Worm (Caenorhabditis elegans): ENCODE results near the gene F09E5.11.
A peak's percentile ranks its signal among the peaks of the same experiment; 100 is the strongest.

Gene F09E5.11

DNA sequence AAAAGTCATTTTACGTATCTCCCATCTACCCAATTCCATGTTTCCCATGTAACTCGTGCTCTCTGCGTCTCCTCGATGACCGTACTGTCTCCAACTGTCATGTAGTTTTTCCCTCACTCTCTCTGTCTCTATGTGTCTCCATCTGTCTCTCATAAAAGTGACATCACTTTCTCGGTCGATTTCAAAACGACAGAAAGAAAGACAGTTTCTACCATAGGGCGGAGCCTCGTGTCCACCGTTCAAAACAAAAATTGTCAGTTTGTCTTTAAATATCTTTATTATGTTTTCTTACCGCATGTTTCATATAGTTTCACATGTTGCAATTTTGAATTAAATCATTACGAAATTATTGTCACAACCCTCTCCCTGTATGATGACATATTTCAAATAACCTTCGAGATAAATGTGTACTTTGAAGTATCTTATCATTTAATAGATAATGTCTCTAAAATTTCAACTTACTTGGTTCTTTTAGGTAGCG lies 27.7 kb downstream of the F09E5.11 start (continued):
- TF ChIP-seq irx-1 (tag; optimal IDR thresholded peaks at IDR 0.05) (peak; percentile 79), mep-1 (tag; optimal IDR thresholded peaks at IDR 0.05) (peak; percentile 85), fkh-8 (tag; optimal IDR thresholded peaks at IDR 0.05) (peak; percentile 49), lsy-2 (tag; optimal IDR thresholded peaks at IDR 0.05) (peak; percentile 75 to 87), jun-1 (tag; optimal IDR thresholded peaks at IDR 0.05) (peak; percentile 83), nhr-90 (tag; optimal IDR thresholded peaks at IDR 0.05; ENCODE audit: poor library complexity) (peak; percentile 85), unc-86 (tag; optimal IDR thresholded peaks at IDR 0.05) (peak; percentile 57), lin-13 (GFP tag; optimal IDR thresholded peaks at IDR 0.05) (peak; percentile 73), ceh-8 (GFP tag; optimal IDR thresholded peaks at IDR 0.05) (no peak), grh-1 (GFP tag; IDR thresholded peaks at IDR 0.05) (peak; percentile 79), nhr-84 (tag; optimal IDR thresholded peaks at IDR 0.05) (no peak), snpc-4 (tag; optimal IDR thresholded peaks at IDR 0.05) (peak; percentile 25), pax-3 (tag; optimal IDR thresholded peaks at IDR 0.05) (peak; percentile 56), vab-15 (tag; optimal IDR thresholded peaks at IDR 0.05) (no peak), ceh-88 (GFP tag; IDR thresholded peaks at IDR 0.05) (0 out of 2 replicates have a peak, but pooled peaks have one; percentile 16), elt-2 (tag; optimal IDR thresholded peaks at IDR 0.05) (peak; percentile 89), aly-2 (tag; optimal IDR thresholded peaks at IDR 0.05) (no peak)

ce11 chrII:5328912-5329311 lies 29.1 kb downstream of the F09E5.11 start:
- TF ChIP-seq nhr-90 (tag; optimal IDR thresholded peaks at IDR 0.05; ENCODE audit: poor library complexity) (no peak), hlh-4 (tag; optimal IDR thresholded peaks at IDR 0.05) (peak; percentile 9), dsc-1 (tag; optimal IDR thresholded peaks at IDR 0.05) (peak; percentile 89), nhr-237 (tag; optimal IDR thresholded peaks at IDR 0.05) (no peak), mab-9 (GFP tag; IDR thresholded peaks at IDR 0.05) (no peak), rnt-1 (tag; optimal IDR thresholded peaks at IDR 0.05) (no peak), mep-1 (tag; optimal IDR thresholded peaks at IDR 0.05) (peak; percentile 27), nhr-47 (tag; optimal IDR thresholded peaks at IDR 0.05) (peak; percentile 60), zip-4 (GFP tag; optimal IDR thresholded peaks at IDR 0.05) (no peak), lin-14 (GFP tag; optimal IDR thresholded peaks at IDR 0.05) (peak; percentile 54), efl-1 (optimal IDR thresholded peaks at IDR 0.05) (no peak), efl-1 (GFP tag; optimal IDR thresholded peaks at IDR 0.05 in 1 of 2) (peak in 1 of 2 experiments; percentile 36), mdl-1 (tag; optimal IDR thresholded peaks at IDR 0.05) (no peak), nhr-11 (tag; optimal IDR thresholded peaks at IDR 0.05) (peak; percentile 41), ztf-4 (tag; optimal IDR thresholded peaks at IDR 0.05) (peak; percentile 12), sox-4 (tag; optimal IDR thresholded peaks at IDR 0.05) (peak; percentile 1), fkh-8 (tag; optimal IDR thresholded peaks at IDR 0.05) (peak; percentile 84), lsy-2 (tag; optimal IDR thresholded peaks at IDR 0.05) (peak in 1 of 2 experiments; percentile 10), swsn-7 (tag; optimal IDR thresholded peaks at IDR 0.05) (peak; percentile 2), lin-35 (GFP tag; optimal IDR thresholded peaks at IDR 0.05) (no peak), egl-13 (tag; optimal IDR thresholded peaks at IDR 0.05) (peak; percentile 39), nhr-71 (tag; optimal IDR thresholded peaks at IDR 0.05) (peak; percentile 75), pax-3 (tag; optimal IDR thresholded peaks at IDR 0.05) (peak; percentile 70)

DNA sequence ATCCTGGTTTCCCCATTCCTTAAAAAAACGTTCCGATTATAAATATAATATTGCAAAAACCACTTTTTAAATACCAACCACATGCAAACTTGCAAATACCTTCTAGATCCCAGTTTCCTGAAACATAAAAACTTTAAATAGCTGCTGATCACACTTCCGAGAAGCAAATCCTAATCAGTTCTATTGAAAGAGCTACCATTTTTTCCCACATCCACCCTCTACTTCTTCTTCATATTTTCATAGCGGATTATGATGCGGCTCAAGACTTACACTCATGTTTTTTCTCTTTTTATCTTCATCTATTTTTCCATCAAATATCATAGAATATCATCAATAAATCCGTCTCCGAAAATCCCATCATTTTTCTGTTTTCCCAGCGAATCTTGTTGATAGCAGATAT lies 31.1 kb downstream of the F09E5.11 start:
- TF ChIP-seq irx-1 (tag; optimal IDR thresholded peaks at IDR 0.05) (no peak), lin-14 (GFP tag; optimal IDR thresholded peaks at IDR 0.05) (no peak), vab-15 (tag; optimal IDR thresholded peaks at IDR 0.05) (no peak), C04F5.9 (tag; optimal IDR thresholded peaks at IDR 0.05) (no peak), ceh-63 (GFP tag; optimal IDR thresholded peaks at IDR 0.05) (no peak), pqm-1 (tag; optimal IDR thresholded peaks at IDR 0.05) (no peak), mep-1 (tag; optimal IDR thresholded peaks at IDR 0.05) (no peak), grh-1 (GFP tag; IDR thresholded peaks at IDR 0.05) (no peak), ztf-11 (tag; optimal IDR thresholded peaks at IDR 0.05) (no peak), tlp-1 (tag; optimal IDR thresholded peaks at IDR 0.05) (no peak), nhr-11 (tag; optimal IDR thresholded peaks at IDR 0.05) (peak; percentile 19), aha-1 (tag; optimal IDR thresholded peaks at IDR 0.05) (no peak), ets-5 (GFP tag; IDR thresholded peaks at IDR 0.05) (0 out of 2 replicates have a peak, but pooled peaks have one; percentile 82), C34B4.2 (tag; optimal IDR thresholded peaks at IDR 0.05) (no peak), fos-1 (tag; optimal IDR thresholded peaks at IDR 0.05) (no peak), lin-39 (tag; optimal IDR thresholded peaks at IDR 0.05) (no peak), lir-3 (tag; optimal IDR thresholded peaks at IDR 0.05; ENCODE audit: poor library complexity) (no peak), C16A3.4 (tag; optimal IDR thresholded peaks at IDR 0.05) (no peak), elt-3 (tag; optimal IDR thresholded peaks at IDR 0.05) (no peak), hlh-4 (tag; optimal IDR thresholded peaks at IDR 0.05) (no peak), hpl-2 (GFP tag; optimal IDR thresholded peaks at IDR 0.05) (no peak), blmp-1 (tag; optimal IDR thresholded peaks at IDR 0.05) (no peak)
